Fruit fly (Drosophila melanogaster) whole organism, embryonic: Measurements from ENCODE around the gene RpS8.
A peak's percentile ranks its signal among the peaks of the same experiment; 100 is the strongest.

ENCODE experiments used
- CG10147 ChIP-seq: fragments of 200-800 bp; sonication (Bioruptor generic); optimal IDR thresholded peaks from 2 replicates; lab custom pipeline; 2019; ENCODE audit warnings: missing biosample characterization, mild to moderate bottlenecking, missing genetic modification characterization, moderate library complexity
- CG11504 ChIP-seq: fragments of 200-800 bp; sonication (Bioruptor generic); optimal IDR thresholded peaks from 3 replicates; lab custom pipeline; 2019; ENCODE audit warnings: missing biosample characterization, mild to moderate bottlenecking, missing genetic modification characterization, moderate library complexity
- CG13287 ChIP-seq: fragments of 200-800 bp; sonication (Bioruptor generic); IDR thresholded peaks from 2 replicates; pipeline ENCODE4 v1.3.6; 2022; ENCODE audit warnings: missing biosample characterization, missing genetic modification characterization; ENCODE audit not compliant: partially characterized antibody
- CG18011 ChIP-seq: fragments of 200-800 bp; sonication (Bioruptor generic); optimal IDR thresholded peaks from 2 replicates; lab custom pipeline; 2017; ENCODE audit warnings: missing biosample characterization, missing genetic modification characterization, mild to moderate bottlenecking, moderate library complexity, missing genotype
- CG33557 ChIP-seq: fragments of 200-800 bp; sonication (Bioruptor generic); optimal IDR thresholded peaks from 2 replicates; lab custom pipeline; 2019; ENCODE audit warnings: missing biosample characterization, mild to moderate bottlenecking, missing genetic modification characterization, moderate library complexity
- CG6689 ChIP-seq: fragments of 200-800 bp; sonication (Bioruptor generic); IDR thresholded peaks from 2 replicates; pipeline ENCODE4 v1.3.6; 2022; ENCODE audit warnings: missing biosample characterization, missing genetic modification characterization
- CTCF ChIP-seq: fragments of 200-800 bp; sonication (Bioruptor generic); optimal IDR thresholded peaks from 2 replicates; lab custom pipeline; 2017; ENCODE audit warnings: missing biosample characterization, mild to moderate bottlenecking, missing genetic modification characterization, moderate library complexity
- D19B ChIP-seq: fragments of 200-800 bp; sonication (Bioruptor generic); optimal IDR thresholded peaks from 2 replicates; lab custom pipeline; 2017; ENCODE audit warnings: missing biosample characterization, mild to moderate bottlenecking, missing genetic modification characterization
- Dp ChIP-seq: fragments of 200-800 bp; sonication (Bioruptor generic); optimal IDR thresholded peaks from 2 replicates; lab custom pipeline; 2018; ENCODE audit warnings: missing biosample characterization, mild to moderate bottlenecking, missing genetic modification characterization, moderate library complexity
- E2f2 ChIP-seq: fragments of 200-800 bp; sonication (Bioruptor generic); IDR thresholded peaks from 2 replicates; pipeline ENCODE4 v1.3.6; 2022; ENCODE audit warnings: missing biosample characterization, missing genetic modification characterization
- Eip74EF ChIP-seq, 2 experiments: fragments of 200-800 bp in 1 of 2; fragments of >200 bp in 1 of 2; sonication (Bioruptor generic) in 1 of 2; optimal IDR thresholded peaks; 2 replicates each; lab custom pipeline; 2017 to 2019; ENCODE audit warnings: missing biosample characterization in 2 of 2, missing genetic modification characterization in 2 of 2, mild to moderate bottlenecking in 1 of 2, moderate library complexity in 1 of 2
- Hmx ChIP-seq: fragments of 200-800 bp; sonication (Bioruptor generic); optimal IDR thresholded peaks from 2 replicates; lab custom pipeline; 2016; ENCODE audit warnings: missing biosample characterization, missing genetic modification characterization
- Hr51 ChIP-seq, 2 experiments: fragments of 200-800 bp; sonication (Bioruptor generic); optimal IDR thresholded peaks; 2 replicates in 1 of 2; 3 replicates in 1 of 2; lab custom pipeline; 2016 to 2018; ENCODE audit warnings: missing biosample characterization in 2 of 2, missing genetic modification characterization in 2 of 2, mild to moderate bottlenecking in 1 of 2, moderate library complexity in 1 of 2
- Med ChIP-seq: fragments of 200-800 bp; sonication (Bioruptor generic); peaks from one replicate; lab custom pipeline; 2016; ENCODE audit warnings: missing biosample characterization, missing genetic modification characterization, mild to moderate bottlenecking, inconsistent platforms, moderate library complexity
- Myb ChIP-seq: fragments of 200-800 bp; sonication (Bioruptor generic); optimal IDR thresholded peaks from 2 replicates; lab custom pipeline; 2016; ENCODE audit warnings: missing biosample characterization, missing genetic modification characterization
- Pdp1 ChIP-seq, 2 experiments: fragments of 200-800 bp; sonication (Bioruptor generic); optimal IDR thresholded peaks; 3 replicates each; lab custom pipeline; 2016; ENCODE audit warnings: missing biosample characterization in 2 of 2, missing genetic modification characterization in 2 of 2, mild to moderate bottlenecking in 1 of 2, moderate library complexity in 1 of 2
- Rfx ChIP-seq: fragments of 200-800 bp; sonication (Bioruptor generic); IDR thresholded peaks from 2 replicates; pipeline ENCODE4 v1.3.6; 2022; ENCODE audit warnings: missing biosample characterization, missing genetic modification characterization
- chinmo ChIP-seq: fragments of 200-800 bp; sonication (Bioruptor generic); IDR thresholded peaks from 4 replicates; pipeline ENCODE4 v1.3.6; 2022; ENCODE audit warnings: missing biosample characterization, missing genetic modification characterization; ENCODE audit not compliant: partially characterized antibody
- ewg ChIP-seq: fragments of 200-800 bp; sonication (Bioruptor generic); optimal IDR thresholded peaks from 3 replicates; lab custom pipeline; 2017; ENCODE audit warnings: mild to moderate bottlenecking, missing biosample characterization, missing genetic modification reagents, missing genetic modification characterization
- gce ChIP-seq: fragments of 200-800 bp; sonication (Bioruptor generic); IDR thresholded peaks from 3 replicates; pipeline ENCODE4 v1.3.6; 2022; ENCODE audit warnings: missing biosample characterization, missing genetic modification characterization
- lbe ChIP-seq: fragments of 200-800 bp; sonication (Bioruptor generic); optimal IDR thresholded peaks from 2 replicates; lab custom pipeline; 2016; ENCODE audit warnings: missing biosample characterization, mild to moderate bottlenecking, missing genetic modification characterization
- pzg ChIP-seq: fragments of 200-800 bp; sonication (Bioruptor generic); optimal IDR thresholded peaks from 3 replicates; lab custom pipeline; 2018; ENCODE audit warnings: missing biosample characterization, mild to moderate bottlenecking, missing genetic modification characterization, moderate library complexity
- scrt ChIP-seq: fragments of 200-800 bp; sonication (Bioruptor generic); optimal IDR thresholded peaks from 2 replicates; lab custom pipeline; 2018; ENCODE audit warnings: missing biosample characterization, mild to moderate bottlenecking, missing genetic modification characterization, moderate library complexity
- twi ChIP-seq: fragments of 200-800 bp; optimal IDR thresholded peaks from 2 replicates; lab custom pipeline; 2019; ENCODE audit warnings: missing biosample characterization, mild to moderate bottlenecking, missing genetic modification characterization, moderate library complexity

RpS8 gene

dm6 chr3R:29907601-29908175 lies 46.3 kb downstream of the RpS8 start, which contains the start of gene CG31036:
CG31036 (plus strand) TSS chr3R:29908107.
- TF ChIP-seq CG10147 (GFP tag; lab: Kevin White, UChicago) (no peak), E2f2 (GFP tag; lab: Robert Waterston, UW) (peak; percentile 48), gce (GFP tag; lab: Robert Waterston, UW) (no peak), CG11504 (tag; lab: Kevin White, UChicago) (peak; percentile 48), Myb (peak; percentile 40), twi (no peak), scrt (GFP tag; lab: Kevin White, UChicago) (peak; percentile 53), ewg (GFP tag; lab: Kevin White, UChicago) (peak; percentile 20), Hmx (no peak), D19B (GFP tag; lab: Kevin White, UChicago) (peak; percentile 64), Pdp1 (GFP tag; optimal IDR thresholded peaks at IDR 0.05; lab: Kevin White, UChicago) (no peak), chinmo (GFP tag; lab: Robert Waterston, UW) (0 out of 4 replicates have a peak, but pooled peaks have one; percentile 53), Dp (GFP tag; lab: Kevin White, UChicago) (peak; percentile 35), CG6689 (GFP tag; lab: Robert Waterston, UW) (no peak), CG33557 (GFP tag; lab: Kevin White, UChicago) (no peak), CTCF (GFP tag; lab: Kevin White, UChicago) (peak; percentile 79), lbe (no peak), Med (GFP tag; lab: Kevin White, UChicago) (no peak), Hr51 (GFP tag; optimal IDR thresholded peaks at IDR 0.05; lab: Kevin White, UChicago) (no peak), CG13287 (peak; percentile 35; the same call in 1 of the 2 replicates), CG18011 (GFP tag; lab: Kevin White, UChicago) (peak; percentile 96), Eip74EF (GFP tag; optimal IDR thresholded peaks at IDR 0.05; lab: Kevin White, UChicago) (no peak), pzg (peak; percentile 20), Rfx (peak; percentile 67; the same call in 1 of the 2 replicates)
- TF ChIP-seq, all 482 proteins: peak for 13
